Worm (Caenorhabditis elegans): ENCODE data around the gene C01G12.3.

C01G12.3 gene

ce11 chrII:14540551-14540950 lies 41.6 kb downstream of the C01G12.3 start:
- TF ChIP-seq dao-5 (tag; optimal IDR thresholded peaks at IDR 0.05) (no peak), him-1 (tag; optimal IDR thresholded peaks at IDR 0.05) (no peak), W03F9.2 (tag; optimal IDR thresholded peaks at IDR 0.05) (no peak)

ce11 chrII:14537728-14538127 lies 44.4 kb downstream of the C01G12.3 start, which contains the start of the genes clec-147 and C04H5.7:
clec-147 (minus strand) TSS chrII:14537828.
C04H5.7 (plus strand) TSS chrII:14537946.
- TF ChIP-seq dao-5 (tag; optimal IDR thresholded peaks at IDR 0.05) = no peak
- no peak for TF ChIP-seq him-1 (tag; optimal IDR thresholded peaks at IDR 0.05)
- TF ChIP-seq W03F9.2 (tag; optimal IDR thresholded peaks at IDR 0.05) = no peak

- no peak for TF ChIP-seq dao-5 (tag; optimal IDR thresholded peaks at IDR 0.05)
- TF ChIP-seq W03F9.2 (tag; optimal IDR thresholded peaks at IDR 0.05) = no peak
- no peak for TF ChIP-seq him-1 (tag; optimal IDR thresholded peaks at IDR 0.05)
Measured at ce11 chrII:14534000-14534399, 48.1 kb downstream of the C01G12.3 start, which contains the start of gene C04H5.1. C04H5.1 (plus strand) TSS chrII:14534300.

Measured in whole organism, L4/young adult.